Fruit fly (Drosophila melanogaster) whole organism, wandering third instar larva: ENCODE data around the gene Hand.

Source experiments
- Dif ChIP-seq: fragments of 200-275, 200-300 bp; sonication (Bioruptor generic); optimal IDR thresholded peaks from 2 replicates; lab custom pipeline; 2018; ENCODE audit warnings: missing biosample characterization, missing genetic modification characterization; ENCODE audit not compliant: partially characterized antibody
- Vsx2 ChIP-seq: fragments of 200-300, 225-300 bp; sonication (Bioruptor generic); optimal IDR thresholded peaks from 2 replicates; lab custom pipeline; 2018; ENCODE audit warnings: missing biosample characterization, missing genetic modification characterization; ENCODE audit not compliant: partially characterized antibody
- brk ChIP-seq: fragments of 200-800 bp; sonication (Bioruptor generic); optimal IDR thresholded peaks from 2 replicates; lab custom pipeline; 2016; ENCODE audit warnings: missing biosample characterization, mild to moderate bottlenecking, missing genetic modification characterization
- fru ChIP-seq: fragments of 200-800 bp; sonication (Bioruptor generic); optimal IDR thresholded peaks from 3 replicates; lab custom pipeline; 2016; ENCODE audit warnings: missing biosample characterization, mild to moderate bottlenecking, missing genetic modification characterization
- jim ChIP-seq: fragments of 175-275, 200-325 bp; sonication (Bioruptor generic); optimal IDR thresholded peaks from 2 replicates; lab custom pipeline; 2016; ENCODE audit warnings: missing biosample characterization, mild to moderate bottlenecking, missing genetic modification characterization
- psq ChIP-seq: fragments of 200-800 bp; sonication (Bioruptor generic); optimal IDR thresholded peaks from 3 replicates; lab custom pipeline; 2017; ENCODE audit warnings: missing biosample characterization, mild to moderate bottlenecking, missing genetic modification characterization, moderate library complexity

dm6 chr2L:10303786-10304185 is 8.6 kb upstream of the Hand start, which contains the start of gene nmd:
- TF ChIP-seq brk (GFP tag; lab: Kevin White, UChicago) (no peak), Dif (GFP tag; lab: Kevin White, UChicago) (no peak), psq (no peak), Vsx2 (GFP tag; lab: Kevin White, UChicago) (no peak), fru (GFP tag; lab: Kevin White, UChicago) (no peak), jim (GFP tag; lab: Kevin White, UChicago) (no peak)
